Worm (Caenorhabditis elegans): Measurements from ENCODE around the gene ZC487.2.

ce11 chrV:6769440-6769839 is 47.2 kb upstream of the ZC487.2 start:
- TF ChIP-seq unc-62 (GFP tag; optimal IDR thresholded peaks at IDR 0.05): no peak
- TF ChIP-seq unc-39 (tag; optimal IDR thresholded peaks at IDR 0.05): no peak
- no peak for TF ChIP-seq nhr-76 (tag; optimal IDR thresholded peaks at IDR 0.05)
- TF ChIP-seq ztf-11 (tag; optimal IDR thresholded peaks at IDR 0.05): no peak
- no peak for TF ChIP-seq lsy-2 (tag; optimal IDR thresholded peaks at IDR 0.05)
- no peak for TF ChIP-seq snpc-4 (tag; optimal IDR thresholded peaks at IDR 0.05)
- TF ChIP-seq sem-2 (GFP tag; optimal IDR thresholded peaks at IDR 0.05): no peak
- TF ChIP-seq elt-3 (tag; optimal IDR thresholded peaks at IDR 0.05): no peak
